Fruit fly (Drosophila melanogaster): Measurements from ENCODE around the gene CG13280.

Gene CG13280

DNA sequence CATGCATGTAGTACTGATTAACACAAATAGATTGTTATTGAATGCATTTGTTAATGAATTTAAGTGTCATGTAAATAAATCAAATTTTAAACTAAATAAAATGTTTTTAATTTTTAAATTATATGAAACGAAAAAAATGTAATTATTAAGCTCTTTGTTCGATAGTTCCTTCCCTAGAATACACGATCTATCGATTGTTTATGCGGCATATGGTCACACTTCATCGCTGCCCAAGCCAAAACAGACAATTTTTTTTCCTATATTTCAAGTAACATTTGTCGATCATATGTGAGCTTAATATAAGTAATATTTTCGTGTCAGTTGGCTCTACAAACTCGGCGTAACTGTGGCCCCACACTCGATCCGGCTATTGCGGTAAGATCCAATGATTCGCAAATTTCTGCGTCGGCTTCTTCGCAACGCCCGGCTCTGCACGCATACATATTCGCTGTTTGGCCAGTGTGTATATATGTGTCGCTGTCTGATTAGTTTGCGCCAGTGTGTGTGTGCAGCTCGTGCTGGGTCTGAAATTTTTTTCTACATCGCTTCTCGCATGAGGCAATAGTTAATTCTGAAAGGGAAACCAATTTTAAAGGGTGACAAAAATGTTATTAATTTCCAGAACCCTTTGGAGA, 6.1 kb upstream of the CG13280 start, which contains the start of gene AspRS-m (continued):
- TF ChIP-seq hth (optimal IDR thresholded peaks at IDR 0.05) (no peak), stwl (tag; optimal IDR thresholded peaks at IDR 0.05) (peak; percentile 66), sr (GFP tag; IDR thresholded peaks at IDR 0.05) (no peak), CG14860 (GFP tag; IDR thresholded peaks at IDR 0.05; ENCODE audit: partially characterized antibody) (peak; percentile 83), Dbx (GFP tag; IDR thresholded peaks at IDR 0.05) (peak; percentile 44; the same call in 1 of the 3 replicates), CG14014 (GFP tag; IDR thresholded peaks at IDR 0.05) (no peak), PHDP (tag; optimal IDR thresholded peaks at IDR 0.05) (no peak), CG1233 (GFP tag; optimal IDR thresholded peaks at IDR 0.05) (no peak), GATAe (GFP tag; conservative IDR thresholded peaks at IDR 0.05) (no peak), sug (tag; optimal IDR thresholded peaks at IDR 0.05) (no peak), Ptx1 (GFP tag; IDR thresholded peaks at IDR 0.05) (peak; percentile 33; the same call in 1 of the 2 replicates), cas (GFP tag; IDR thresholded peaks at IDR 0.05) (no peak), Camta (GFP tag; optimal IDR thresholded peaks at IDR 0.05) (no peak), gro (GFP tag; optimal IDR thresholded peaks at IDR 0.05) (no peak), CTCF (GFP tag; optimal IDR thresholded peaks at IDR 0.05) (no peak), CG9876 (GFP tag; optimal IDR thresholded peaks at IDR 0.05) (no peak), CG30403 (GFP tag; optimal IDR thresholded peaks at IDR 0.05) (peak; percentile 46), CG4707 (GFP tag; optimal IDR thresholded peaks at IDR 0.05) (no peak), CG1647 (GFP tag; optimal IDR thresholded peaks at IDR 0.05) (no peak), cg (GFP tag; optimal IDR thresholded peaks at IDR 0.05) (peak; percentile 97), rib (GFP tag; IDR thresholded peaks at IDR 0.05) (0 out of 2 replicates have a peak, but pooled peaks have one; percentile 56), tup (GFP tag; optimal IDR thresholded peaks at IDR 0.05) (no peak), bcd (GFP tag; optimal IDR thresholded peaks at IDR 0.05) (no peak), ham (GFP tag; IDR thresholded peaks at IDR 0.05) (no peak), Dp (GFP tag; optimal IDR thresholded peaks at IDR 0.05) (peak; percentile 15), CG34376 (GFP tag; optimal IDR thresholded peaks at IDR 0.05) (no peak), fd3F (GFP tag; optimal IDR thresholded peaks at IDR 0.05) (no peak), HLH3B (GFP tag; IDR thresholded peaks at IDR 0.05) (no peak), Chrac-16 (GFP tag; optimal IDR thresholded peaks at IDR 0.05) (peak; percentile 9), Fer3 (tag; optimal IDR thresholded peaks at IDR 0.05) (no peak), vfl (GFP tag; optimal IDR thresholded peaks at IDR 0.05) (no peak), CG4360 (GFP tag; IDR thresholded peaks at IDR 0.05) (no peak), mirr (GFP tag; optimal IDR thresholded peaks at IDR 0.05) (no peak), CG11398 (GFP tag; optimal IDR thresholded peaks at IDR 0.05) (no peak), CG4424 (GFP tag; optimal IDR thresholded peaks at IDR 0.05) (peak; percentile 3), ind (GFP tag; optimal IDR thresholded peaks at IDR 0.05) (peak; percentile 17), CG18599 (GFP tag; optimal IDR thresholded peaks at IDR 0.05) (no peak), Doc2 (GFP tag; IDR thresholded peaks at IDR 0.05) (no peak), tgo (GFP tag; IDR thresholded peaks at IDR 0.05) (no peak), gt (GFP tag; IDR thresholded peaks at IDR 0.05) (no peak), fd64A (GFP tag; optimal IDR thresholded peaks at IDR 0.05) (no peak), Awh (GFP tag; IDR thresholded peaks at IDR 0.05) (no peak), vvl (GFP tag; IDR thresholded peaks at IDR 0.05) (no peak), oc (tag; optimal IDR thresholded peaks at IDR 0.05) (no peak), sd (tag; optimal IDR thresholded peaks at IDR 0.05) (peak; percentile 33), cad (GFP tag; optimal IDR thresholded peaks at IDR 0.05) (no peak), CG9215 (GFP tag; IDR thresholded peaks at IDR 0.05) (no peak), MTF-1 (GFP tag; optimal IDR thresholded peaks at IDR 0.05; ENCODE audit: borderline replicate concordance) (no peak), trh (GFP tag; optimal IDR thresholded peaks at IDR 0.05) (no peak), Rx (GFP tag; IDR thresholded peaks at IDR 0.05) (no peak), crp (GFP tag; optimal IDR thresholded peaks at IDR 0.05) (no peak), Bteb2 (GFP tag; optimal IDR thresholded peaks at IDR 0.05) (no peak)

Data from whole organism, embryonic.